Fruit fly (Drosophila melanogaster): ENCODE data around the gene Ndf.
A peak's percentile ranks its signal among the peaks of the same experiment; 100 is the strongest.

Gene Ndf

DNA sequence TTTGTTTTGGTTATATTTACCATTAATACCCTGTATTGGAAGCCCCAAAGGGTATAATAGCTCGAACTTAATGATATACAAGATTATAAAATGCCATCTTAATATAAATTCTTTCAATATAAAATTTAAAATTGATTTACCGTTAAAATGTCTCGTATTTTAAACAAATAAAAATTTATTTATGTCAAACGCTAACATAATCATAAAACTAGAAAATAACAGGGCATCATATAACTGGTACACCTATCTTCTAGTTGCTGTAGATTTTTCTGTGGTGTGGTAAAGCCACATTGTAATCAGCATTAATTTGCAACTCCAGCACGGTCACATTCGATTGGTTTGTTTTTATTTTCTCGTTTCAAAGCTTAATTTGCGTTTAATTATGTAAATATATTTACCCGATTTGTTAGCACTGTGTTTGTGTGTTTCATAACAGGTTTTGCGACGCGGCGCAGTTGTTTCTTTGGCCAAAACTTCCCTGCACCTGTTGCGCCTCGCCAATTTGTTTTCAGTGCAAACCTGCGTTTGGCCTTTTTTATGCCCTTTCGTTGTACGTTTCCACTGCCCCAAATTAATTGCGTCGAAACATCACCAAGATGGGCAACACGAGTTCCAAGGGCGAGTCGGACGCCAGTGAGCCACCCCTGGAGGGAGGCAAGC, 46.5 kb upstream of the Ndf start, which contains the start of the genes CG4658 and CG5846 (continued):
- TF ChIP-seq CG32532 (GFP tag; IDR thresholded peaks at IDR 0.05) = peak; percentile 95
- peak; percentile 91 for TF ChIP-seq CG2116 (GFP tag; optimal IDR thresholded peaks at IDR 0.05)
- peak; percentile 98 for TF ChIP-seq vvl (GFP tag; IDR thresholded peaks at IDR 0.05)
- TF ChIP-seq CG1792 (GFP tag; optimal IDR thresholded peaks at IDR 0.05) = peak; percentile 5
- TF ChIP-seq CG12219 (GFP tag; optimal IDR thresholded peaks at IDR 0.05) = peak; percentile 77
- TF ChIP-seq nmo (GFP tag; optimal IDR thresholded peaks at IDR 0.05) = peak; percentile 97
- TF ChIP-seq CG6813 (GFP tag; optimal IDR thresholded peaks at IDR 0.05) = peak; percentile 79
- peak; percentile 96 for TF ChIP-seq CG34422 (GFP tag; IDR thresholded peaks at IDR 0.05)
- TF ChIP-seq Xbp1 (GFP tag; optimal IDR thresholded peaks at IDR 0.05) = peak; percentile 97
- TF ChIP-seq CG7786 (GFP tag; optimal IDR thresholded peaks at IDR 0.05) = peak; percentile 74
- TF ChIP-seq Jarid2 (GFP tag; optimal IDR thresholded peaks at IDR 0.05) = no peak
- peak; percentile 91 for TF ChIP-seq Sox100B (GFP tag; optimal IDR thresholded peaks at IDR 0.05)
- TF ChIP-seq CG15514 (GFP tag; optimal IDR thresholded peaks at IDR 0.05) = peak; percentile 82
- TF ChIP-seq lola (GFP tag; optimal IDR thresholded peaks at IDR 0.05) = peak in 1 of 3 experiments; percentile 94
- no peak for TF ChIP-seq CG14860 (GFP tag; IDR thresholded peaks at IDR 0.05; ENCODE audit: partially characterized antibody)
- peak; percentile 69 for TF ChIP-seq gt (GFP tag; IDR thresholded peaks at IDR 0.05)
- peak; percentile 96 for TF ChIP-seq CG17359 (tag; optimal IDR thresholded peaks at IDR 0.05)
- TF ChIP-seq CG18476 (GFP tag; optimal IDR thresholded peaks at IDR 0.05) = peak; percentile 90
- peak; percentile 94 for TF ChIP-seq lab (GFP tag; optimal IDR thresholded peaks at IDR 0.05)
- peak; percentile 97 for TF ChIP-seq sens (GFP tag)
- TF ChIP-seq fd96Cb (tag; optimal IDR thresholded peaks at IDR 0.05) = peak; percentile 95
- TF ChIP-seq CG11456 (GFP tag; IDR thresholded peaks at IDR 0.05) = peak; percentile 82
- peak; percentile 96 for TF ChIP-seq E2f1 (GFP tag; IDR thresholded peaks at IDR 0.05)
- TF ChIP-seq Oli (tag; optimal IDR thresholded peaks at IDR 0.05) = peak; percentile 94
- TF ChIP-seq CG4617 (GFP tag; optimal IDR thresholded peaks at IDR 0.05; ENCODE audit: borderline replicate concordance) = peak; percentile 92
- TF ChIP-seq CG1529 (GFP tag; optimal IDR thresholded peaks at IDR 0.05) = peak; percentile 79
- peak; percentile 95 for TF ChIP-seq ind (GFP tag; optimal IDR thresholded peaks at IDR 0.05)
- TF ChIP-seq hth (optimal IDR thresholded peaks at IDR 0.05) = no peak
- peak; percentile 58 for TF ChIP-seq pnt (GFP tag; optimal IDR thresholded peaks at IDR 0.05)
- TF ChIP-seq CG3995 (GFP tag; optimal IDR thresholded peaks at IDR 0.05) = peak; percentile 36
- TF ChIP-seq CG10366 (GFP tag; IDR thresholded peaks at IDR 0.05) = peak; percentile 92
- TF ChIP-seq CG34224 (GFP tag; IDR thresholded peaks at IDR 0.05; ENCODE audit: partially characterized antibody) = no peak
- TF ChIP-seq Dfd (GFP tag; optimal IDR thresholded peaks at IDR 0.05) = no peak
- peak; percentile 94 for TF ChIP-seq grau (tag; optimal IDR thresholded peaks at IDR 0.05)
- peak; percentile 80 for TF ChIP-seq trh (GFP tag; optimal IDR thresholded peaks at IDR 0.05)
- TF ChIP-seq CG8290 (GFP tag; optimal IDR thresholded peaks at IDR 0.05) = peak; percentile 89
- no peak for TF ChIP-seq CG8290 (tag; optimal IDR thresholded peaks at IDR 0.05)
- TF ChIP-seq disco-r (GFP tag; optimal IDR thresholded peaks at IDR 0.05) = peak; percentile 81
- TF ChIP-seq Hr39 (optimal IDR thresholded peaks at IDR 0.05) = no peak
- peak; percentile 96 for TF ChIP-seq CG17361 (GFP tag; IDR thresholded peaks at IDR 0.05)
- TF ChIP-seq fru (optimal IDR thresholded peaks at IDR 0.05) = no peak
- TF ChIP-seq D (optimal IDR thresholded peaks at IDR 0.05) = no peak
- TF ChIP-seq D (GFP tag; optimal IDR thresholded peaks at IDR 0.05) = peak; percentile 84
- no peak for TF ChIP-seq ash1 (GFP tag; optimal IDR thresholded peaks at IDR 0.05)
- TF ChIP-seq lmd (GFP tag; IDR thresholded peaks at IDR 0.05) = peak; percentile 95
- TF ChIP-seq mld (GFP tag; IDR thresholded peaks at IDR 0.05; ENCODE audit: partially characterized antibody) = no peak
- TF ChIP-seq abd-A (tag; optimal IDR thresholded peaks at IDR 0.05) = no peak
- peak; percentile 44; the same call in 1 of the 3 replicates for TF ChIP-seq sr (GFP tag; IDR thresholded peaks at IDR 0.05)
- peak; percentile 71 for TF ChIP-seq CG1647 (GFP tag; optimal IDR thresholded peaks at IDR 0.05)
- TF ChIP-seq Scr (GFP tag; IDR thresholded peaks at IDR 0.05; ENCODE audit: partially characterized antibody) = no peak
- peak; percentile 96 for TF ChIP-seq dmrt11E (tag; optimal IDR thresholded peaks at IDR 0.05)
